Fruit fly (Drosophila melanogaster): ENCODE results near the gene Rpt3R.

The Rpt3R gene

DNA sequence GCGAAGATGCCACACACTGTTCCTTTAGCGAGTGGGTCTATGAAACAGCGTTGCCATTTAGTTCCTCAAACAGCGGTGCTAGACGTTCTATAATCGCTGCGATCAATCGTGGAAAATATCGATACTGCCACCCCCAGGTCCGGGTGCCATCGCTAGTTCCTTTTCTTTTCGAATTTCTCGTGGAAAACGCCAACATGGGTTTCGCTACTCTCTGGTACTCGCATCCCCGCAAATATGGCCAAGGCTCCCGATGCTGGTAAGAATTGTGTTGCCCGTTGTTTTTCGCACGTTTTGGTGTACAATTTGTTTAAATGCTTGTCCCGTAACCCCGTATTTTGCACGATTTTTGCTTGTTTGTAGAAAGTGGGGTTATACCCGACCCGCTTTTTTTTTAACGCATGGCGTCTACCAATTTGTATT is 21.6 kb upstream of the Rpt3R start, which contains the start of gene RpS29 (continued):
- peak; percentile 54; the same call in 1 of the 2 replicates for TF ChIP-seq ro (GFP tag; IDR thresholded peaks at IDR 0.05)
- peak; percentile 46; the same call in 1 of the 3 replicates for TF ChIP-seq Optix (GFP tag; IDR thresholded peaks at IDR 0.05)
- peak; percentile 97 for TF ChIP-seq aop (GFP tag; IDR thresholded peaks at IDR 0.05)
- peak; percentile 12 for TF ChIP-seq Oli (tag; optimal IDR thresholded peaks at IDR 0.05)
- TF ChIP-seq CG9797 (GFP tag; optimal IDR thresholded peaks at IDR 0.05): peak; percentile 87
- TF ChIP-seq mam (GFP tag; optimal IDR thresholded peaks at IDR 0.05): peak; percentile 92
- peak; percentile 67 for TF ChIP-seq CG33557 (GFP tag; optimal IDR thresholded peaks at IDR 0.05)
- TF ChIP-seq CG5180 (GFP tag; optimal IDR thresholded peaks at IDR 0.05): peak; percentile 24
- no peak for TF ChIP-seq CG31224 (GFP tag; IDR thresholded peaks at IDR 0.05)
- peak; percentile 28; the same call in 1 of the 2 replicates for TF ChIP-seq CG6689 (GFP tag; IDR thresholded peaks at IDR 0.05)
- TF ChIP-seq B-H2 (GFP tag; optimal IDR thresholded peaks at IDR 0.05): peak; percentile 95
- peak; percentile 83 for TF ChIP-seq CG6272 (GFP tag; IDR thresholded peaks at IDR 0.05)
- peak; percentile 72 for TF ChIP-seq al (GFP tag; IDR thresholded peaks at IDR 0.05)
- TF ChIP-seq cato (GFP tag; optimal IDR thresholded peaks at IDR 0.05; ENCODE audit: borderline replicate concordance): peak; percentile 38
- peak; percentile 89 for TF ChIP-seq CG32532 (GFP tag; IDR thresholded peaks at IDR 0.05)
- TF ChIP-seq BtbVII (GFP tag; optimal IDR thresholded peaks at IDR 0.05): peak; percentile 78
- TF ChIP-seq H2.0 (GFP tag; IDR thresholded peaks at IDR 0.05): peak; percentile 74
- TF ChIP-seq disco-r (GFP tag; optimal IDR thresholded peaks at IDR 0.05): peak; percentile 68
- TF ChIP-seq emc (GFP tag; optimal IDR thresholded peaks at IDR 0.05): peak; percentile 83
- no peak for TF ChIP-seq h (optimal IDR thresholded peaks at IDR 0.05)
- TF ChIP-seq CG4617 (GFP tag; optimal IDR thresholded peaks at IDR 0.05; ENCODE audit: borderline replicate concordance): peak; percentile 75
- peak; percentile 84 for TF ChIP-seq CG6175 (GFP tag; IDR thresholded peaks at IDR 0.05)
- peak; percentile 32 for TF ChIP-seq CG1529 (GFP tag; optimal IDR thresholded peaks at IDR 0.05)
- peak; percentile 98 for TF ChIP-seq Dref (GFP tag; IDR thresholded peaks at IDR 0.05)
- peak; percentile 73 for TF ChIP-seq pnt (GFP tag; optimal IDR thresholded peaks at IDR 0.05)
- peak; percentile 89 for TF ChIP-seq ash1 (GFP tag; optimal IDR thresholded peaks at IDR 0.05)
- TF ChIP-seq Kr (GFP tag; optimal IDR thresholded peaks at IDR 0.05): no peak
- TF ChIP-seq stc (GFP tag; IDR thresholded peaks at IDR 0.05): peak; percentile 71
- peak; percentile 86 for TF ChIP-seq tna (GFP tag; IDR thresholded peaks at IDR 0.05; ENCODE audit: partially characterized antibody)
- TF ChIP-seq Ssrp (tag; optimal IDR thresholded peaks at IDR 0.05): peak; percentile 16
- TF ChIP-seq abd-A (tag; optimal IDR thresholded peaks at IDR 0.05): no peak
- peak; percentile 92 for TF ChIP-seq chinmo (GFP tag; IDR thresholded peaks at IDR 0.05; ENCODE audit: partially characterized antibody)
- TF ChIP-seq gcm2 (GFP tag; optimal IDR thresholded peaks at IDR 0.05): peak; percentile 62
- peak; percentile 65; the same call in 1 of the 2 replicates for TF ChIP-seq onecut (GFP tag; IDR thresholded peaks at IDR 0.05)
- peak; percentile 46 to 49 for TF ChIP-seq bsh (GFP tag; optimal IDR thresholded peaks at IDR 0.05)
- peak; percentile 54; the same call in 1 of the 2 replicates for TF ChIP-seq CG10321 (GFP tag; IDR thresholded peaks at IDR 0.05)
- TF ChIP-seq Asciz (GFP tag; optimal IDR thresholded peaks at IDR 0.05): peak; percentile 71
- TF ChIP-seq NfI (GFP tag; optimal IDR thresholded peaks at IDR 0.05): peak; percentile 87
- peak; percentile 66; the same call in 2 of the 3 replicates for TF ChIP-seq otp (GFP tag; IDR thresholded peaks at IDR 0.05)
- TF ChIP-seq slbo (GFP tag; IDR thresholded peaks at IDR 0.05): peak; percentile 95
- peak; percentile 99 for TF ChIP-seq YL-1 (GFP tag; optimal IDR thresholded peaks at IDR 0.05)
- peak; percentile 77 for TF ChIP-seq gsb (GFP tag; IDR thresholded peaks at IDR 0.05)
- TF ChIP-seq Gug (GFP tag; IDR thresholded peaks at IDR 0.05): peak; percentile 87
- TF ChIP-seq btn (GFP tag; optimal IDR thresholded peaks at IDR 0.05): no peak
- TF ChIP-seq oc (tag; optimal IDR thresholded peaks at IDR 0.05): peak; percentile 63
- TF ChIP-seq cwo (GFP tag; optimal IDR thresholded peaks at IDR 0.05): peak; percentile 48
- TF ChIP-seq gfzf (GFP tag; optimal IDR thresholded peaks at IDR 0.05): peak; percentile 54
- TF ChIP-seq insv (GFP tag; optimal IDR thresholded peaks at IDR 0.05): peak in 1 of 2 experiments; percentile 73
- peak; percentile 92 for TF ChIP-seq CG12659 (GFP tag; optimal IDR thresholded peaks at IDR 0.05)
- peak; percentile 72 for TF ChIP-seq Vsx1 (GFP tag; optimal IDR thresholded peaks at IDR 0.05)
- peak; percentile 58 for TF ChIP-seq CG8924 (tag; optimal IDR thresholded peaks at IDR 0.05)
